Worm (Caenorhabditis elegans): ENCODE data around the gene nhr-227.

DNA sequence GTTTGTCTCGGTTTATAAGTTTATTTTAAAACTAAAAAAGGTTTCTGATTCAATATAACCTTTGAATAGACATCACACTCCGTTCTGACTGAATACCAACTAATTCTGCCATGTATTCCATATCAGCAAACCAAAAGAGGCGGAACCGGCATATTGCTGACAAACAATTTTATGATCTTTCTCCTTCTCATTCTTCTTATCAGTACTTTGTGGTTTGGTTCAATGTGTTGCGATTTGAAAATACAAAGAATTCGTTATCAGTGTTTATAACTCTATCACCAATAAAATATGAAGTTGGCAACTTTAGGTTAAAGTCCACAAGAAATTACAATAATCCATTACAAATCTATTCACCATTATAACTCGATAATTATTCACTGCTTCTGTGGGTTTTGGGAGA is 39.0 kb downstream of the nhr-227 start:
- TF ChIP-seq nhr-12 (tag; optimal IDR thresholded peaks at IDR 0.05) (no peak), lsy-2 (tag; optimal IDR thresholded peaks at IDR 0.05) (no peak), nhr-28 (tag; optimal IDR thresholded peaks at IDR 0.05) (no peak), blmp-1 (tag; optimal IDR thresholded peaks at IDR 0.05) (no peak), aha-1 (tag; optimal IDR thresholded peaks at IDR 0.05) (no peak), unc-98 (GFP tag; IDR thresholded peaks at IDR 0.05) (no peak), unc-86 (tag; optimal IDR thresholded peaks at IDR 0.05) (no peak), elt-3 (tag; optimal IDR thresholded peaks at IDR 0.05) (no peak), vab-15 (tag; optimal IDR thresholded peaks at IDR 0.05) (no peak), nhr-76 (tag; optimal IDR thresholded peaks at IDR 0.05) (no peak), snpc-4 (tag; optimal IDR thresholded peaks at IDR 0.05) (no peak)

All from whole organism, L1 larva.